Fruit fly (Drosophila melanogaster): ENCODE results near the gene Iris.

- TF ChIP-seq kay (GFP tag; ENCODE audit: borderline replicate concordance) = no peak
- TF ChIP-seq CG14711 (tag; optimal IDR thresholded peaks at IDR 0.05) = no peak
- no peak for TF ChIP-seq toe (GFP tag; optimal IDR thresholded peaks at IDR 0.05)
- TF ChIP-seq tj (GFP tag; optimal IDR thresholded peaks at IDR 0.05) = no peak
- no peak for TF ChIP-seq bab1 (GFP tag; optimal IDR thresholded peaks at IDR 0.05)
- no peak for TF ChIP-seq CG7101 (tag; optimal IDR thresholded peaks at IDR 0.05)
- TF ChIP-seq CG5204 (GFP tag; optimal IDR thresholded peaks at IDR 0.05) = no peak
- TF ChIP-seq ovo (GFP tag; optimal IDR thresholded peaks at IDR 0.05) = no peak
- TF ChIP-seq CG7045 (GFP tag; optimal IDR thresholded peaks at IDR 0.05) = no peak
- no peak for TF ChIP-seq Hr96 (GFP tag; optimal IDR thresholded peaks at IDR 0.05)
- no peak for TF ChIP-seq Clk (GFP tag; optimal IDR thresholded peaks at IDR 0.05)
- no peak for TF ChIP-seq pad (GFP tag; optimal IDR thresholded peaks at IDR 0.05)
- TF ChIP-seq cnc (optimal IDR thresholded peaks at IDR 0.05) = no peak
These were observed 24.8 kb upstream of the Iris start, which contains the start of gene Tango14 for dm6 chr2L:1158519-1159319.

Data from whole organism, adult.